Worm (Caenorhabditis elegans): ENCODE results near the gene rcs-1.

Gene rcs-1

DNA sequence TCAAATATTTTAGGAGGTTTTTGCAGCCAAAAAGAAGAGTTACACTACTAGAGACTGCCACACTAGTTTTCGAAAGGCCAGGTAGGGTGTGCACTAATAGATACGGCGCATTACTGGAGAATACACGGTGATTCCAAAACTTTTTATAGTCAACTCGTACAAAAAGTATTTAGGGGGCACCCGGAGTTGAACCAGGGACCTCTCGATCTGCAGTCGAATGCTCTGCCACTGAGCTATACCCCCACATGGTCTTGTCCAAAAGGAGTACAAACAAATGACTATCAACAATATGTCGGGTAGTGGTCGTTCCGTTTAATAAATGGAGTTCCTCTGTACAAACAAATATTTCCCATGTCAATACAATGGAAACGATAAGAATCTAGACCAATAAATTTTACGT is 10.4 kb downstream of the rcs-1 start:
- TF ChIP-seq tbx-11 (GFP tag; IDR thresholded peaks at IDR 0.05) (peak; percentile 68; the same call in 1 of the 2 replicates), ceh-36 (tag; optimal IDR thresholded peaks at IDR 0.05) (peak; percentile 48), F13C5.2 (tag; optimal IDR thresholded peaks at IDR 0.05) (no peak), ama-1 (optimal IDR thresholded peaks at IDR 0.05) (no peak), aly-1 (tag; optimal IDR thresholded peaks at IDR 0.05) (peak; percentile 25), B0310.2 (tag; optimal IDR thresholded peaks at IDR 0.05) (no peak), hmg-4 (GFP tag; optimal IDR thresholded peaks at IDR 0.05) (peak; percentile 0), hmbx-1 (tag; optimal IDR thresholded peaks at IDR 0.05) (no peak), scrt-1 (GFP tag; IDR thresholded peaks at IDR 0.05) (peak; percentile 79), flt-1 (GFP tag; IDR thresholded peaks at IDR 0.05) (peak; percentile 76), tbx-37 (GFP tag; conservative IDR thresholded peaks at IDR 0.05) (peak; percentile 13; the same call in 1 of the 2 replicates), hnd-1 (tag; optimal IDR thresholded peaks at IDR 0.05) (peak; percentile 16), tra-4 (tag; optimal IDR thresholded peaks at IDR 0.05) (peak; percentile 38), pes-1 (GFP tag; IDR thresholded peaks at IDR 0.05) (peak; percentile 84), ets-7 (tag; optimal IDR thresholded peaks at IDR 0.05) (no peak), ceh-13 (GFP tag; optimal IDR thresholded peaks at IDR 0.05) (peak; percentile 43), sea-1 (GFP tag; conservative IDR thresholded peaks at IDR 0.05) (peak; percentile 82)

DNA sequence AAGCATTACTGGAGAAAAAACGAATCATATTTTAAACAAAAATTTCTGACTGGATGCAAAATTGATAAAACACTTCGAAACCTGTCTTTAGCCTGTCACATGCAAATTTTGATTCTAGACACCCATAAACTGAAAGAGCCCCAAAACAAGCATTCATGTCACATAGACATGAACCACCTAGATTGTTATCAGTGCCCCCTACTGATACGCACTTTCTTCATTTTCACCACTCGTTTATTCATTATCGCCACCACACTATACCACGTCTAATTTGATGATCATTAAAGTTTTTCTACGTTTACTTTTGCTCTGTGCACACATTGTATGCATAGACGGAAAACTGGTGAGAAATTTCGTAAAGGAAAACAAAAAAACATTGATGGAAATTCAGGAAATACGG is 16.4 kb downstream of the rcs-1 start, which contains the start of gene cnnm-2:
Gene cnnm-2 (plus strand): TSS at position 190 of the 400 bp plus-strand sequence.
- TF ChIP-seq hmg-4 (GFP tag; optimal IDR thresholded peaks at IDR 0.05) (no peak), hmbx-1 (tag; optimal IDR thresholded peaks at IDR 0.05) (no peak), ceh-13 (GFP tag; optimal IDR thresholded peaks at IDR 0.05) (no peak), F13C5.2 (tag; optimal IDR thresholded peaks at IDR 0.05) (no peak), flt-1 (GFP tag; IDR thresholded peaks at IDR 0.05) (no peak), ets-7 (tag; optimal IDR thresholded peaks at IDR 0.05) (no peak), hnd-1 (tag; optimal IDR thresholded peaks at IDR 0.05) (no peak), tbx-37 (GFP tag; conservative IDR thresholded peaks at IDR 0.05) (no peak), sea-1 (GFP tag; conservative IDR thresholded peaks at IDR 0.05) (no peak), tra-4 (tag; optimal IDR thresholded peaks at IDR 0.05) (no peak), aly-1 (tag; optimal IDR thresholded peaks at IDR 0.05) (no peak), ama-1 (optimal IDR thresholded peaks at IDR 0.05) (no peak), B0310.2 (tag; optimal IDR thresholded peaks at IDR 0.05) (no peak), scrt-1 (GFP tag; IDR thresholded peaks at IDR 0.05) (no peak), pes-1 (GFP tag; IDR thresholded peaks at IDR 0.05) (no peak), tbx-11 (GFP tag; IDR thresholded peaks at IDR 0.05) (no peak)

DNA sequence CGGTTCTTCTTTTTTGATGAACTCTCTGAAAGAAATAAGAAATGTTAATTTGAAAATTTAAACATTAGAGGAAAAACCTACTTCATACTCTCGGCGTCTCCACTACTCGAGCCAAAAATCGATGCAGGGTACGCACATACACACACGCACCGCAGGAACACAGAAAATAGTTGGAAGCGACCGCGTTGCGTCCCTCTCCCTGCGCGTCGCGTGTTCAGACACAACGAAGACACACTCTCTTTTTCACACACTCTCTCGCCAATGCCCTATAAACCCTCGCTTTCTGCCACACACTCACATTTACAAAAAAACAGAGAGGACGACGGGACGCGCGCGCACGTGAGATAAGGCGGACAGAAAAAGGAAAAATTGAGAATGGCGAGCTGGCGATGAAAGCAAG is 17.4 kb downstream of the rcs-1 start, which contains the start of gene R04E5.9:
Gene R04E5.9 (minus strand): TSS at position 235 of the 400 bp plus-strand sequence.
- TF ChIP-seq ceh-36 (tag; optimal IDR thresholded peaks at IDR 0.05) (no peak), pes-1 (GFP tag; IDR thresholded peaks at IDR 0.05) (no peak), ceh-13 (GFP tag; optimal IDR thresholded peaks at IDR 0.05) (no peak), scrt-1 (GFP tag; IDR thresholded peaks at IDR 0.05) (no peak), tra-4 (tag; optimal IDR thresholded peaks at IDR 0.05) (no peak), hmg-4 (GFP tag; optimal IDR thresholded peaks at IDR 0.05) (peak; percentile 83), flt-1 (GFP tag; IDR thresholded peaks at IDR 0.05) (no peak), tbx-11 (GFP tag; IDR thresholded peaks at IDR 0.05) (no peak), F13C5.2 (tag; optimal IDR thresholded peaks at IDR 0.05) (peak; percentile 19), ama-1 (optimal IDR thresholded peaks at IDR 0.05) (no peak), hmbx-1 (tag; optimal IDR thresholded peaks at IDR 0.05) (no peak), ets-7 (tag; optimal IDR thresholded peaks at IDR 0.05) (no peak), tbx-37 (GFP tag; conservative IDR thresholded peaks at IDR 0.05) (no peak), B0310.2 (tag; optimal IDR thresholded peaks at IDR 0.05) (no peak), hnd-1 (tag; optimal IDR thresholded peaks at IDR 0.05) (no peak), aly-1 (tag; optimal IDR thresholded peaks at IDR 0.05) (peak; percentile 23), sea-1 (GFP tag; conservative IDR thresholded peaks at IDR 0.05) (0 out of 2 replicates have a peak, but pooled peaks have one; percentile 24)

DNA sequence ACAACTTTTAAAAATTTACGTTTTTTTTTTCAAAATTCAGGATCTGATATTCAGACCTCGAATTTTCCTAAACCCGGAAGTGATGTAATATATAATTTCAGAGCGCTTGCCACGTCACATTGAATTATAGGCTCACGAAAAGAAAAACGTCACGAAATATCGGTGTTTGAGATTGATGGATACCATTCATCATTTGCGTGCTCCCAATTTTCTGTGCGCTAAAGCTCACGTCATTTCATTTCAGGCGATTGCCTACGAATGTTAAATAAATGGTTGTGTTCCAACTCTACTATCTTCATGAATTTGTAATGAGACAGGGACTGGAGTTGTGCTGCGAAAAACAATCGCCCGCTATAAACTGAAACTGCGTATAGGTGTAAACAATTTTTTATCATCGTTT is 19.6 kb downstream of the rcs-1 start:
- no peak for TF ChIP-seq scrt-1 (GFP tag; IDR thresholded peaks at IDR 0.05)
- no peak for TF ChIP-seq hnd-1 (tag; optimal IDR thresholded peaks at IDR 0.05)
- no peak for TF ChIP-seq ceh-13 (GFP tag; optimal IDR thresholded peaks at IDR 0.05)
- TF ChIP-seq tra-4 (tag; optimal IDR thresholded peaks at IDR 0.05) = no peak

DNA sequence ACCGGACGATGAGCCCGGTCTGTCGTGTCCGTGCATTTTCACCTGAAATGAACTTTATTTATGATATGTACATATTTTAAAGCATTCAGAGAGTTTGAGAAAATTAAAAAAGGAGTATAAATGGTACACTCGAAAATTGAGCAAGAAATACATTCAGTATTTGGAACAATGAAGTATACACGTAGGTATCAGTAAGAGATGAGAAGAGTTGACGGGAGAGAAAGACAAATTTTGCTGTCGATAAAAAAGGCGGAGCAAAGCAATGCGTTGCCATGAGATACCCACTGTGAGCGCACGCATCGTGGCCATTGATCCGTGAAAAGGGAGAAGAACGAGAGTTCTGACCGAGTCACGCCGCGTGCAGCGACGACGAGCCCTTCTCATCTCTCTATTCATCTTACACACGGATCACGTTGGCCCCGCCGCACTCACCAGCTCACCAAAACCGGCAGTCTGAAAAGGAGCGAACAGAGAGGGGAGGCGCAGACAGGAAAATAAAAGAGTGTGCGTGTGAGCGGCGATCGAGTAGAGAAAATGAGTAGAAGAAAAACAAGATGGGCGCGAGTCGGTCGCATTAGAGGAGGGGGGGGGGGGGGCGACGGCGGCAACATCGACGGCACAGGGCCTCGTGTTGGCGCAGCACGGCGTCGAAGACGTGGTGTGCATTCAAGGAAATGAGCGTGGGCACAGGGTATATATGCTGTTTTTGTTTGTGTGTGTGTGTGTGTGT is 22.1 kb downstream of the rcs-1 start, which contains the start of gene R04E5.8:
Gene R04E5.8 (minus strand): TSS at position 51 of the 730 bp plus-strand sequence.
- TF ChIP-seq hmg-4 (GFP tag; optimal IDR thresholded peaks at IDR 0.05) = peak; percentile 33
- TF ChIP-seq pes-1 (GFP tag; IDR thresholded peaks at IDR 0.05) = no peak

DNA sequence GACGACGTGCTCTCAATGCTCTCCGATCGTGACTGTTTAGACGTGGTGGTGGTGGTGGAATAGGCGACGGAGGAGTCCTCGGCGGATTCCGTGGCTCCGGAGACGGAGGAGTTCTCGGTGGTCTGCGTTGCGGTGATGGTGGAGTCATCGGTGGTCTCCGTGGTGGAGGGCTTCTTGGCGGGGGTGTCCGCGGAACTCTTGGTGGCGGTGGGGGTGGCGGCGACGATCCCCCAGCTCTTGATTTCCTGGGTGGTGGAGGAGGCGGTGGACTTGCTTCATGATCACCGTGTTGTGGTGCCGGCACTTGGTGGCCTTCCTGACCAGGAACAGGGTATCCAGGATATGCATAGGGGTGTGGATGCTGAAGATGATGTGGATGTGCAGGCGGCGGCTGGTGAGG is 22.9 kb downstream of the rcs-1 start:
- TF ChIP-seq sea-1 (GFP tag; conservative IDR thresholded peaks at IDR 0.05) (no peak), hmg-4 (GFP tag; optimal IDR thresholded peaks at IDR 0.05) (peak; percentile 30), tbx-11 (GFP tag; IDR thresholded peaks at IDR 0.05) (no peak), tbx-37 (GFP tag; conservative IDR thresholded peaks at IDR 0.05) (no peak)

DNA sequence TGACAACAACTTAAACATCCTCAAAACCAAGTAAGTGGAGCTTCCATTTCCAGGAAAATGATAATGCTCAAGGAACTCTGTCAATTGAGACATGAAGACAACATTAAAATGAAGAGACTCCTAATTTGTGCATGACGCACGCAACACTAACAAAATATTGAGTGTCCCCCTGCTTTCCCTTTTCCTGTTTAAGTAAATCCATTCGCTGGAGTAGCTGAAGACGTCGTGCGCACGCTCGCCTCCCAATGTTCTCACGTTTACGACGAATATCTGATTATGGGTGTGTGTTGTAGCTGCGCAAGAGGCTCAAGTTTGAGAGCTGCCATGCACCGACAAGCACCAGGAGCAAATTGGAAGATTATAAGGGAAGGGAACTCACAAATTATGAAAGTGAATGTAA is 27.4 kb downstream of the rcs-1 start:
- TF ChIP-seq ceh-13 (GFP tag; optimal IDR thresholded peaks at IDR 0.05) (no peak), aly-1 (tag; optimal IDR thresholded peaks at IDR 0.05) (no peak), F13C5.2 (tag; optimal IDR thresholded peaks at IDR 0.05) (no peak), flt-1 (GFP tag; IDR thresholded peaks at IDR 0.05) (no peak), ama-1 (optimal IDR thresholded peaks at IDR 0.05) (no peak), hmbx-1 (tag; optimal IDR thresholded peaks at IDR 0.05) (no peak), tbx-11 (GFP tag; IDR thresholded peaks at IDR 0.05) (no peak), ceh-36 (tag; optimal IDR thresholded peaks at IDR 0.05) (no peak), scrt-1 (GFP tag; IDR thresholded peaks at IDR 0.05) (no peak), tbx-37 (GFP tag; conservative IDR thresholded peaks at IDR 0.05) (no peak), hnd-1 (tag; optimal IDR thresholded peaks at IDR 0.05) (no peak), ets-7 (tag; optimal IDR thresholded peaks at IDR 0.05) (no peak), pes-1 (GFP tag; IDR thresholded peaks at IDR 0.05) (no peak), tra-4 (tag; optimal IDR thresholded peaks at IDR 0.05) (no peak), B0310.2 (tag; optimal IDR thresholded peaks at IDR 0.05) (no peak)

Measured in whole organism, early embryonic.